Worm (Caenorhabditis elegans) whole organism, young adult: ENCODE results near the gene math-22.

ENCODE experiments used
- B0019.2 ChIP-seq: fragments of 200-800 bp; sonication (Bioruptor generic); conservative IDR thresholded peaks from 2 replicates; pipeline ENCODE4 v1.3.6; 2022; ENCODE audit warnings: missing genetic modification reagents, missing genetic modification characterization, missing compliant biosample characterization
- B0035.1 ChIP-seq: sonication (generic microtip); optimal IDR thresholded peaks from 2 replicates; lab custom pipeline; 2016; ENCODE audit warnings: missing genetic modification characterization, mild to moderate bottlenecking, missing compliant biosample characterization, missing genotype, missing genetic modification reagents
- C06A6.2 ChIP-seq: fragments of 200-800 bp; sonication (Bioruptor generic); conservative IDR thresholded peaks from 2 replicates; pipeline ENCODE4 v1.3.6; 2022; ENCODE audit warnings: missing genetic modification characterization, missing compliant biosample characterization
- C17E4.6 ChIP-seq: fragments of 200-800 bp; sonication (Bioruptor generic); IDR thresholded peaks from 2 replicates; pipeline ENCODE4 v1.3.6; 2022; ENCODE audit warnings: missing genetic modification reagents, missing genetic modification characterization, missing compliant biosample characterization
- D2030.7 ChIP-seq: fragments of 200-800 bp; sonication (Bioruptor generic); IDR thresholded peaks from 2 replicates; pipeline ENCODE4 v1.3.6; 2022; ENCODE audit warnings: missing genetic modification reagents, missing genetic modification characterization, missing compliant biosample characterization
- F22D6.2 ChIP-seq: sonication (generic microtip); optimal IDR thresholded peaks from 2 replicates; lab custom pipeline; 2016; ENCODE audit warnings: mild to moderate bottlenecking, missing genetic modification characterization, missing compliant biosample characterization
- F39B2.1 ChIP-seq: fragments of 200-800 bp; sonication (Bioruptor generic); IDR thresholded peaks from 2 replicates; pipeline ENCODE4 v1.3.6; 2022; ENCODE audit warnings: missing genetic modification reagents, missing genetic modification characterization, missing compliant biosample characterization
- F52B5.7 ChIP-seq: sonication (generic microtip); optimal IDR thresholded peaks from 2 replicates; lab custom pipeline; 2016; ENCODE audit warnings: mild to moderate bottlenecking, missing genetic modification characterization, missing compliant biosample characterization
- F57A8.1 ChIP-seq: fragments of 200-800 bp; sonication (Bioruptor generic); optimal IDR thresholded peaks from 2 replicates; lab custom pipeline; 2018; ENCODE audit warnings: mild to moderate bottlenecking, missing genetic modification characterization, moderate library complexity, missing compliant biosample characterization
- F57C9.4 ChIP-seq: sonication (generic microtip); optimal IDR thresholded peaks from 2 replicates; lab custom pipeline; 2017; ENCODE audit warnings: mild to moderate bottlenecking, missing genetic modification characterization, missing compliant biosample characterization
- ZK185.1 ChIP-seq: sonication (generic microtip); optimal IDR thresholded peaks from 2 replicates; lab custom pipeline; 2016; ENCODE audit warnings: mild to moderate bottlenecking, missing genetic modification characterization, missing compliant biosample characterization; ENCODE audit not compliant: poor library complexity, severe bottlenecking
- aptf-2 ChIP-seq: fragments of 200-800 bp; sonication (Bioruptor generic); conservative IDR thresholded peaks from 2 replicates; pipeline ENCODE4 v1.3.6; 2022; ENCODE audit warnings: missing genetic modification reagents, missing genetic modification characterization, missing compliant biosample characterization
- bed-1 ChIP-seq: fragments of 200-800 bp; sonication (Bioruptor generic); IDR thresholded peaks from 2 replicates; pipeline ENCODE4 v1.3.6; 2022; ENCODE audit warnings: missing genetic modification reagents, missing genetic modification characterization, missing compliant biosample characterization
- bed-2 ChIP-seq: fragments of 200-800 bp; sonication (Bioruptor generic); IDR thresholded peaks from 2 replicates; pipeline ENCODE4 v1.3.6; 2022; ENCODE audit warnings: missing genetic modification reagents, missing genetic modification characterization, missing compliant biosample characterization
- ceh-27 ChIP-seq: fragments of 200-800 bp; sonication (Bioruptor generic); optimal IDR thresholded peaks from 2 replicates; lab custom pipeline; 2018; ENCODE audit warnings: mild to moderate bottlenecking, missing genetic modification characterization, moderate library complexity, missing compliant biosample characterization
- ceh-58 ChIP-seq: fragments of 200-800 bp; sonication (Bioruptor generic); IDR thresholded peaks from 2 replicates; pipeline ENCODE4 v1.3.6; 2022; ENCODE audit warnings: missing genetic modification characterization, missing compliant biosample characterization
- ceh-79 ChIP-seq: sonication (generic microtip); optimal IDR thresholded peaks from 2 replicates; lab custom pipeline; 2017; ENCODE audit warnings: mild to moderate bottlenecking, missing genetic modification characterization, missing compliant biosample characterization
- ceh-91 ChIP-seq: fragments of 200-800 bp; sonication (Bioruptor generic); IDR thresholded peaks from 2 replicates; pipeline ENCODE4 v1.3.6; 2022; ENCODE audit warnings: missing genetic modification reagents, missing genetic modification characterization, missing compliant biosample characterization
- dpff-1 ChIP-seq: sonication (generic microtip); optimal IDR thresholded peaks from 2 replicates; lab custom pipeline; 2017; ENCODE audit warnings: mild to moderate bottlenecking, missing genetic modification characterization, missing compliant biosample characterization
- hlh-12 ChIP-seq: sonication (generic microtip); optimal IDR thresholded peaks from 2 replicates; lab custom pipeline; 2016; ENCODE audit warnings: missing genetic modification characterization, missing compliant biosample characterization
- hmg-1.2 ChIP-seq: fragments of 200-800 bp; sonication (Bioruptor generic); IDR thresholded peaks from 2 replicates; pipeline ENCODE4 v1.3.6; 2022; ENCODE audit warnings: missing genetic modification reagents, missing genetic modification characterization, missing compliant biosample characterization
- lin-26 ChIP-seq: fragments of 200-800 bp; sonication (Bioruptor generic); IDR thresholded peaks from 2 replicates; pipeline ENCODE4 v1.3.6; 2022; ENCODE audit warnings: missing genetic modification reagents, missing genetic modification characterization, missing compliant biosample characterization
- lin-35 ChIP-seq, 3 experiments: fragments of 150-350 bp in 2 of 3; sonication (generic microtip) in 1 of 3; optimal IDR thresholded peaks; 2 replicates each; lab custom pipeline; 2014 to 2018; ENCODE audit warnings: missing biosample characterization in 3 of 3, missing genetic modification characterization in 3 of 3, missing genetic modification reagents in 3 of 3
- madf-6 ChIP-seq: fragments of 200-800 bp; sonication (Bioruptor generic); IDR thresholded peaks from 2 replicates; pipeline ENCODE4 v1.3.6; 2022; ENCODE audit warnings: missing genetic modification reagents, missing genetic modification characterization, missing compliant biosample characterization
- madf-8 ChIP-seq: fragments of 200-800 bp; sonication (Bioruptor generic); conservative IDR thresholded peaks from 2 replicates; pipeline ENCODE4 v1.3.6; 2022; ENCODE audit warnings: missing genetic modification reagents, missing genetic modification characterization, missing compliant biosample characterization
- mel-28 ChIP-seq: sonication (generic microtip); optimal IDR thresholded peaks from 2 replicates; lab custom pipeline; 2016; ENCODE audit warnings: borderline replicate concordance, mild to moderate bottlenecking, missing genetic modification characterization, missing compliant biosample characterization
- mxl-1 ChIP-seq: sonication (generic microtip); optimal IDR thresholded peaks from 2 replicates; lab custom pipeline; 2016; ENCODE audit warnings: missing genetic modification characterization, missing compliant biosample characterization
- nfya-2 ChIP-seq: fragments of 200-800 bp; sonication (Bioruptor generic); IDR thresholded peaks from 2 replicates; pipeline ENCODE4 v1.3.6; 2022; ENCODE audit warnings: missing genetic modification reagents, missing genetic modification characterization, missing compliant biosample characterization
- nhr-179 ChIP-seq: sonication (generic microtip); optimal IDR thresholded peaks from 2 replicates; lab custom pipeline; 2016; ENCODE audit warnings: mild to moderate bottlenecking, missing genetic modification characterization, missing compliant biosample characterization
- nhr-90 ChIP-seq: sonication (generic microtip); optimal IDR thresholded peaks from 2 replicates; lab custom pipeline; 2016; ENCODE audit warnings: missing genotype, mild to moderate bottlenecking, missing genetic modification characterization, missing compliant biosample characterization
- pha-4 ChIP-seq: fragments of 150-350 bp; sonication (generic microtip); optimal IDR thresholded peaks from 2 replicates; lab custom pipeline; 2014; ENCODE audit warnings: missing biosample characterization, missing genetic modification reagents, missing genetic modification characterization
- snpc-1.1 ChIP-seq: sonication (generic microtip); optimal IDR thresholded peaks from 2 replicates; lab custom pipeline; 2017; ENCODE audit warnings: missing genetic modification characterization, mild to moderate bottlenecking, missing compliant biosample characterization, antibody characterized with exemption, moderate library complexity, missing genotype, missing genetic modification reagents; ENCODE audit not compliant: insufficient read depth
- unc-130 ChIP-seq: sonication (generic microtip); optimal IDR thresholded peaks from 2 replicates; lab custom pipeline; 2016; ENCODE audit warnings: missing genetic modification reagents, missing genetic modification characterization, missing compliant biosample characterization
- xnd-1 ChIP-seq: sonication (generic microtip); optimal IDR thresholded peaks from 2 replicates; lab custom pipeline; 2016; ENCODE audit warnings: missing genotype, missing genetic modification reagents, missing genetic modification characterization, missing compliant biosample characterization
- zim-3 ChIP-seq: sonication (generic microtip); optimal IDR thresholded peaks from 2 replicates; lab custom pipeline; 2017; ENCODE audit warnings: mild to moderate bottlenecking, missing genetic modification characterization, moderate library complexity, missing compliant biosample characterization
- ztf-18 ChIP-seq: sonication (generic microtip); optimal IDR thresholded peaks from 2 replicates; lab custom pipeline; 2016; ENCODE audit warnings: missing genotype, mild to moderate bottlenecking, missing genetic modification characterization, missing compliant biosample characterization
- ztf-25 ChIP-seq: fragments of 200-800 bp; sonication (Bioruptor generic); IDR thresholded peaks from 2 replicates; pipeline ENCODE4 v1.3.6; 2022; ENCODE audit warnings: missing genetic modification reagents, missing genetic modification characterization, missing compliant biosample characterization
- ztf-3 ChIP-seq: fragments of 200-800 bp; sonication (Bioruptor generic); optimal IDR thresholded peaks from 2 replicates; lab custom pipeline; 2018; ENCODE audit warnings: mild to moderate bottlenecking, missing genetic modification characterization, missing compliant biosample characterization
- ztf-6 ChIP-seq: fragments of 200-800 bp; sonication (Bioruptor generic); IDR thresholded peaks from 2 replicates; pipeline ENCODE4 v1.3.6; 2022; ENCODE audit warnings: missing genetic modification reagents, missing genetic modification characterization, missing compliant biosample characterization

math-22 gene

ce11 chrII:1884635-1885034, 20.6 kb upstream of the math-22 start, which contains the start of gene math-6:
math-6 (minus strand) TSS chrII:1884735.
- no peak for TF ChIP-seq B0035.1 (tag; lab: Kevin White, UChicago)
- TF ChIP-seq, all 124 proteins: peak for 0

DNA sequence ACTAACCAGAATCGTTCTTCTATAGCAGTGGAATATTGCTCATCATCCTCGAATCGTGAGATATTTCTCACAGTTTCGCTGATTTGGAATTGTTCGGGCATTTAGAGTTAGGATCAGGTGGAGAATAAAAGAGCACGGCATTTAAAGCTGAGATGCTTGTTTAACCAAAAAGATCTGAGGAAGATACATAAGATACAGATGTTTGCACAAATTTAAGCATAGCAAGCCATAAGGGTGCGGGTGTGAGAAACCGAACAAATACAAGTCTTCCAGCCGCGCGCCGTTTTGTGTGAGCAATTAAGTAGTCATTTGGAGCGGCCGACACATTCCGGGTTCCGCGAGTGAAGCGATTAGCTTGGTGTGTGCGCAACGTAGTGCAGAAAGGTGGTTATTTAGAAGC, 18.8 kb upstream of the math-22 start, which contains the start of gene math-7:
Gene math-7 (minus strand): TSS at position 101 of the 400 bp plus-strand sequence.
- TF ChIP-seq F52B5.7 (tag; lab: Kevin White, UChicago) (no peak), bed-2 (no peak), F57C9.4 (tag; lab: Kevin White, UChicago) (no peak), aptf-2 (no peak), lin-35 (GFP tag; optimal IDR thresholded peaks at IDR 0.05; lab: Kevin White, UChicago) (no peak), F39B2.1 (GFP tag; lab: Robert Waterston, UW) (no peak), nfya-2 (GFP tag; lab: Robert Waterston, UW) (no peak), ceh-79 (tag; lab: Kevin White, UChicago) (no peak), C06A6.2 (GFP tag; lab: Robert Waterston, UW) (no peak), ceh-91 (no peak), B0019.2 (GFP tag; lab: Robert Waterston, UW) (no peak), madf-8 (GFP tag; lab: Robert Waterston, UW) (no peak), B0035.1 (tag; lab: Kevin White, UChicago) (no peak), mel-28 (tag; lab: Kevin White, UChicago) (no peak), ceh-27 (no peak), lin-26 (no peak)

ce11 chrII:1889071-1889470, 16.1 kb upstream of the math-22 start, which contains the start of gene math-8:
math-8 (minus strand) TSS chrII:1889171.
- no peak for TF ChIP-seq pha-4
- TF ChIP-seq zim-3: no peak
- no peak for TF ChIP-seq F22D6.2 (tag; lab: Kevin White, UChicago)
- no peak for TF ChIP-seq xnd-1 (tag; lab: Kevin White, UChicago)
- no peak for TF ChIP-seq dpff-1 (tag; lab: Kevin White, UChicago)
- no peak for TF ChIP-seq nhr-90 (tag; lab: Kevin White, UChicago)
- no peak for TF ChIP-seq ZK185.1
- no peak for TF ChIP-seq ztf-3
- TF ChIP-seq snpc-1.1 (tag; lab: Kevin White, UChicago): no peak
- no peak for TF ChIP-seq madf-6 (GFP tag; lab: Robert Waterston, UW)
- TF ChIP-seq mxl-1 (tag; lab: Kevin White, UChicago): no peak
- TF ChIP-seq hmg-1.2 (GFP tag; lab: Robert Waterston, UW): no peak
- TF ChIP-seq F57A8.1 (GFP tag; lab: Kevin White, UChicago): no peak
- no peak for TF ChIP-seq C17E4.6 (GFP tag; lab: Robert Waterston, UW)
- no peak for TF ChIP-seq ztf-25 (GFP tag; lab: Robert Waterston, UW)
- no peak for TF ChIP-seq ztf-18 (tag; lab: Kevin White, UChicago)
- TF ChIP-seq, all 124 proteins: peak for 0

DNA sequence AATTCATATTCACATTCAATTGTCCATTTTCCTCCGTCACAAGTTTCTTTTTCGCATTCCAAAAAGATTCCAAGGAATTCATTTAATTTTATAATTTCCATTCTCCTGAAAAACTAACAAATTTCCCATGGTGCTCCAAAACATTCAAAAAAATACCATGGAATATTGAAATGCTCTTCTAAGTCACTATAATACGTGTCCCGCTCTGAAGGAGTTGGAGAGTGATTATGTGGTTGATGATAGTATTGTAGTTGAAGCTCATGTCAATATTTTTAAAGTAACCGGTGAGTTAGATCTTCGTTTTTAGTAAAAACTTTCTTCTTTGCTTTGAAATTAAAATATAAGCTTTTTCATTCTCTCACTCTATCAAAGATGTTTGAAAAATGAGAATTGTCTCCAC, 14.5 kb upstream of the math-22 start, which contains the start of gene math-9:
Gene math-9 (minus strand): TSS at position 101 of the 400 bp plus-strand sequence.
- no peak for TF ChIP-seq ceh-91
- no peak for TF ChIP-seq hlh-12
- no peak for TF ChIP-seq ceh-58 (GFP tag; lab: Robert Waterston, UW)
- TF ChIP-seq bed-1: no peak
- TF ChIP-seq F39B2.1 (GFP tag; lab: Robert Waterston, UW): no peak
- no peak for TF ChIP-seq ztf-6
- no peak for TF ChIP-seq D2030.7 (GFP tag; lab: Robert Waterston, UW)
- TF ChIP-seq nhr-179 (tag; lab: Kevin White, UChicago): no peak
- TF ChIP-seq unc-130 (GFP tag; lab: Kevin White, UChicago): no peak
- TF ChIP-seq mel-28 (tag; lab: Kevin White, UChicago): no peak
- TF ChIP-seq bed-2: no peak
